Worm (Caenorhabditis elegans) whole organism, dauer: ENCODE measurements around the gene T24C4.10.

Experiments used
- unc-62 ChIP-seq: sonication (generic microtip); optimal IDR thresholded peaks from 2 replicates; lab custom pipeline; 2017; ENCODE audit warnings: missing biosample characterization, missing genetic modification reagents, missing genetic modification characterization

T24C4.10 gene

ce11 chrIII:856260-856659 is 34.8 kb downstream of the T24C4.10 start, which contains the start of gene K02F3.12:
K02F3.12 (plus strand) TSS chrIII:856560.
- TF ChIP-seq unc-62 (GFP tag; lab: Kevin White, UChicago), result no peak

- no peak for TF ChIP-seq unc-62 (GFP tag; lab: Kevin White, UChicago)
Observed at ce11 chrIII:853859-854359, 37.1 kb downstream of the T24C4.10 start, which contains the start of the genes rnp-5 and tag-51. rnp-5 (minus strand) TSS chrIII:853909. tag-51 (plus strand) TSS chrIII:854221.

ce11 chrIII:853414-853813 is 37.6 kb downstream of the T24C4.10 start:
- TF ChIP-seq unc-62 (GFP tag; lab: Kevin White, UChicago), result no peak

ce11 chrIII:852296-852695 is 38.7 kb downstream of the T24C4.10 start, which contains the start of gene moma-1:
moma-1 (minus strand) TSS chrIII:852396.
- no peak for TF ChIP-seq unc-62 (GFP tag; lab: Kevin White, UChicago)

- no peak for TF ChIP-seq unc-62 (GFP tag; lab: Kevin White, UChicago)
Observed at ce11 chrIII:845485-845884, 45.6 kb downstream of the T24C4.10 start, which contains the start of gene K02F3.2. K02F3.2 (plus strand) TSS chrIII:845841.

- TF ChIP-seq unc-62 (GFP tag; lab: Kevin White, UChicago), result no peak
Observed at ce11 chrIII:844577-844976, 46.5 kb downstream of the T24C4.10 start.

- TF ChIP-seq unc-62 (GFP tag; lab: Kevin White, UChicago), result no peak
Observed at ce11 chrIII:843999-844398, 47.0 kb downstream of the T24C4.10 start.

ce11 chrIII:842630-843029 is 48.4 kb downstream of the T24C4.10 start, which contains the start of gene far-8:
far-8 (plus strand) TSS chrIII:842930.
- TF ChIP-seq unc-62 (GFP tag; lab: Kevin White, UChicago), result no peak

- no peak for TF ChIP-seq unc-62 (GFP tag; lab: Kevin White, UChicago)
Observed at ce11 chrIII:841177-841576, 49.9 kb downstream of the T24C4.10 start, which contains the start of gene K02F3.9. K02F3.9 (minus strand) TSS chrIII:841366.
